Worm (Caenorhabditis elegans) whole organism, L2 larva: ENCODE results near the gene F54D5.7.
"Not testable (repeated sequence)": the region's sequence is repeated elsewhere in the genome, so short reads cannot be mapped to it uniquely, and the experiment has no call there.

Source experiments
- nhr-12 ChIP-seq: fragments of 150-350 bp; optimal IDR thresholded peaks from 2 replicates; lab custom pipeline; 2014; ENCODE audit warnings: missing biosample characterization, missing genetic modification characterization
- unc-39 ChIP-seq: fragments of 150-350 bp; optimal IDR thresholded peaks from 2 replicates; lab custom pipeline; 2014; ENCODE audit warnings: missing biosample characterization, missing genetic modification characterization
- ztf-4 ChIP-seq: fragments of 150-350 bp; optimal IDR thresholded peaks from 2 replicates; lab custom pipeline; 2014; ENCODE audit warnings: missing biosample characterization, missing genetic modification characterization

- TF ChIP-seq ztf-4; nhr-12 (tag; lab: Kevin White, UChicago); unc-39: not testable (repeated sequence)
These were observed 4.7 kb downstream of the F54D5.7 start, which contains the start of gene dhgd-1 for ce11 chrII:11551981-11552380.
